Worm (Caenorhabditis elegans): ENCODE results near the gene T05B9.2.

DNA sequence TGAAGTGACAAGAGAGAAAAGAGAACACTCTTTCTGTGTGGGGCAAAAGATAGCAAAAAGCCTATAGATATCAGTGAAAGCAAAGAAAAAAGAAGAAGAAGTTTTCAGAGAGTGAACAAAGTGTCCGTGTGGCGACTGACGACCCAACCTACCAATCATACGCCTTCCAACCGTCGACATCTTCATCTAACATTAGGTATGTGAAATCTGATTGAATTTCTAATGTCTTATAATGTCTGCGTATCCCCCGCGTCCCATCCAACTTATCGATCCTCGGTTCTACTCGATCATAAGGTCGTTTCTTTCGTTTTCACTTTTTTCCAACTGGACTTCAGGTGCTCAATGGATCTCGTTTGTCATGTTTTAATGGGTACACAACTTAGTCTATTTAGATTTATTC lies 51.7 kb downstream of the T05B9.2 start:
- TF ChIP-seq F49E8.2 (tag; optimal IDR thresholded peaks at IDR 0.05; ENCODE audit: borderline replicate concordance), result no peak
- no peak for TF ChIP-seq ama-1 (optimal IDR thresholded peaks at IDR 0.05)
- TF ChIP-seq set-16 (GFP tag; IDR thresholded peaks at IDR 0.05), result no peak
- TF ChIP-seq ceh-82 (tag; optimal IDR thresholded peaks at IDR 0.05), result no peak
